Worm (Caenorhabditis elegans): ENCODE data around the gene F44E2.10.

F44E2.10 gene

DNA sequence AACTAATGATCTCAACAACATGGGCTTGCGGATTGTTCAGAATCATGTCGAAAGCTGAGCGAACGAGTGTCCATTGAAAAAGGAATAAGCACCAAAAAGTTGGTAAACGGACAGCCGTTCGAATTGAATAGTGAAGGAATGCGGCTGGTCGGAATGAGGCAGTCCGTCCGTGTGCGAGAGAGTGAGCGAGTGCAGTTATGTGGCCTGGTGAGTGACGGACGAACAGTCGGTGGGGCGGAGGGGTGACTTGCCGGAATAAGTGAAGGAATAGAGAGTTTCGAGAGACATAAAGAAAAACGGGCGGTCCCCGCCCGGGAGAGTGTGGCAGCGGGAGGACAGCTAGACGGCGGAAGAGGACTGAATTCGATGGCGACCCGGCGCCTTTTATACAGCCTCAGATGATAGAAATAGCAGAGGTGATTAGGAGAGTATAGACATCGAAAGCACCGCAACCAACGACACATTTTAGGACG lies 34.4 kb upstream of the F44E2.10 start (continued):
- TF ChIP-seq gei-8 (GFP tag; optimal IDR thresholded peaks at IDR 0.05) (peak; percentile 82), saeg-2 (GFP tag; IDR thresholded peaks at IDR 0.05) (peak; percentile 75; the same call in 1 of the 2 replicates), ama-1 (optimal IDR thresholded peaks at IDR 0.05) (peak; percentile 95), zip-11 (GFP tag; IDR thresholded peaks at IDR 0.05) (peak; percentile 71; the same call in 1 of the 2 replicates)

- 0 out of 2 replicates have a peak, but pooled peaks have one; percentile 22 for TF ChIP-seq lim-7 (GFP tag; IDR thresholded peaks at IDR 0.05)
- TF ChIP-seq Y48G9A.11 (GFP tag; IDR thresholded peaks at IDR 0.05): peak; percentile 74
- TF ChIP-seq lin-38 (GFP tag; IDR thresholded peaks at IDR 0.05): peak; percentile 59
- TF ChIP-seq Y105C5A.15 (GFP tag; IDR thresholded peaks at IDR 0.05): peak; percentile 53; the same call in 1 of the 2 replicates
- peak; percentile 56 for TF ChIP-seq arid-1 (GFP tag; conservative IDR thresholded peaks at IDR 0.05)
- TF ChIP-seq snpc-1.2 (GFP tag; IDR thresholded peaks at IDR 0.05): 0 out of 2 replicates have a peak, but pooled peaks have one; percentile 26
- TF ChIP-seq madf-5 (GFP tag; IDR thresholded peaks at IDR 0.05): 0 out of 4 replicates have a peak, but pooled peaks have one; percentile 52 to 73
Observed at ce11 chrIII:8860741-8861140, 29.8 kb upstream of the F44E2.10 start.

DNA sequence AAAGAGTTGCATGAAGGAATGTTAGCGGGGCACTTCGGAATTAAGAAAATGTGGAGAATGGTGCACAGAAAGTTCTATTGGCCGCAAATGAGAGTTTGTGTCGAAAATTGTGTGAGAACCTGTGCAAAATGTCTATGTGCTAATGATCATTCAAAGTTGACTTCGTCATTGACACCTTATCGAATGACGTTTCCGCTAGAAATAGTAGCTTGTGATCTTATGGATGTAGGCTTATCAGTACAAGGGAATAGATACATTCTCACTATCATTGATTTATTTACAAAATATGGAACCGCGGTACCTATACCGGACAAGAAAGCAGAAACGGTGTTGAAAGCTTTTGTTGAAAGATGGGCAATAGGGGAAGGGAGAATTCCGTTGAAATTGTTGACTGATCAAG lies 27.6 kb upstream of the F44E2.10 start:
- peak; percentile 32 for TF ChIP-seq hlh-11 (tag; optimal IDR thresholded peaks at IDR 0.05)
- no peak for TF ChIP-seq aha-1 (tag)
- TF ChIP-seq dmd-6 (GFP tag; IDR thresholded peaks at IDR 0.05): peak; percentile 63

ce11 chrIII:8852402-8852801 lies 21.5 kb upstream of the F44E2.10 start:
- peak; percentile 37 for TF ChIP-seq lin-38 (GFP tag; IDR thresholded peaks at IDR 0.05)

DNA sequence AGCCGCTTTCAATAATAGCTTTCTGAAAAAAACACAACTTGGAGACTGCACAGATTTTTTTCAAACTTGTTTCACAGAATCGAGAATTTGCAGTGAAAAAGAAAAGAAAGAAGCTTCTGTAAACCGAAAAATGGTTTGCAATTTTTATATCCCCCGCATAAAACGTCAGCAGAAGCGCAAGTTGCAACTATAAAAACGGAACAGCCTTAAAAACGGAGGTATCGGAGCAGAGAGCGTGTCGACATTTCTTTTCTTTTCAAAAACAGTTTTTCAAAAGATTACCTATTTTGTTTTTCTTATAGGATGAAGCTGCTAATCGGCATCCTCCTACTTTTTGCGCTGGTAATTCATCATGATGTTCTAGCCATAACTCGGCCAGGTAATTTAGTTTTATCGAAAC lies 21.1 kb upstream of the F44E2.10 start, which contains the start of gene plg-1:
Gene plg-1 (plus strand): TSS at position 301 of the 400 bp plus-strand sequence.
- no peak for TF ChIP-seq snpc-4 (tag; optimal IDR thresholded peaks at IDR 0.05)
- TF ChIP-seq lin-38 (GFP tag; IDR thresholded peaks at IDR 0.05): no peak
- no peak for TF ChIP-seq dmd-9 (GFP tag; IDR thresholded peaks at IDR 0.05)
- TF ChIP-seq ztf-7 (tag; optimal IDR thresholded peaks at IDR 0.05): no peak
- no peak for TF ChIP-seq lin-13 (GFP tag; optimal IDR thresholded peaks at IDR 0.05)
- TF ChIP-seq nhr-11 (tag; optimal IDR thresholded peaks at IDR 0.05): no peak
- no peak for TF ChIP-seq zip-2 (tag; optimal IDR thresholded peaks at IDR 0.05)
- no peak for TF ChIP-seq set-16 (GFP tag; IDR thresholded peaks at IDR 0.05)
- TF ChIP-seq ama-1 (optimal IDR thresholded peaks at IDR 0.05): no peak
- no peak for TF ChIP-seq unc-62 (GFP tag; optimal IDR thresholded peaks at IDR 0.05 in 1 of 2)
- TF ChIP-seq unc-62 (tag; optimal IDR thresholded peaks at IDR 0.05): no peak
- no peak for TF ChIP-seq unc-39 (tag; optimal IDR thresholded peaks at IDR 0.05)
- no peak for TF ChIP-seq nhr-10 (tag; optimal IDR thresholded peaks at IDR 0.05)
- TF ChIP-seq mes-2 (tag; optimal IDR thresholded peaks at IDR 0.05; ENCODE audit: poor library complexity, severe bottlenecking): no peak

- TF ChIP-seq rbr-2 (tag; optimal IDR thresholded peaks at IDR 0.05) (peak; percentile 18), unc-130 (GFP tag; optimal IDR thresholded peaks at IDR 0.05) (peak; percentile 81), ZK337.2 (GFP tag; IDR thresholded peaks at IDR 0.05) (peak; percentile 40; the same call in 1 of the 2 replicates), nhr-76 (tag; optimal IDR thresholded peaks at IDR 0.05) (no peak), mxl-2 (GFP tag; conservative IDR thresholded peaks at IDR 0.05) (no peak), dmd-6 (GFP tag; IDR thresholded peaks at IDR 0.05) (peak; percentile 41; the same call in 1 of the 2 replicates), snpc-4 (tag; optimal IDR thresholded peaks at IDR 0.05) (no peak), dve-1 (tag; optimal IDR thresholded peaks at IDR 0.05; ENCODE audit: insufficient read depth) (peak; percentile 6), madf-9 (GFP tag; conservative IDR thresholded peaks at IDR 0.05) (no peak), F37D6.2 (tag; optimal IDR thresholded peaks at IDR 0.05) (no peak), lin-13 (GFP tag; optimal IDR thresholded peaks at IDR 0.05) (peak; percentile 52), nhr-28 (tag; optimal IDR thresholded peaks at IDR 0.05) (peak; percentile 4), F49E8.2 (tag; optimal IDR thresholded peaks at IDR 0.05; ENCODE audit: borderline replicate concordance) (peak; percentile 20), tra-1 (GFP tag; IDR thresholded peaks at IDR 0.05) (0 out of 2 replicates have a peak, but pooled peaks have one; percentile 27), lin-39 (tag; optimal IDR thresholded peaks at IDR 0.05) (no peak), pha-4 (GFP tag; IDR thresholded peaks at IDR 0.05) (peak; percentile 29; the same call in 1 of the 2 replicates), pha-4 (tag; optimal IDR thresholded peaks at IDR 0.05) (peak; percentile 8), tag-97 (GFP tag; IDR thresholded peaks at IDR 0.05) (0 out of 2 replicates have a peak, but pooled peaks have one; percentile 27), hmg-1.1 (GFP tag; IDR thresholded peaks at IDR 0.05) (peak; percentile 65)
Observed at ce11 chrIII:8850482-8851047, 19.7 kb upstream of the F44E2.10 start, which contains the start of gene F44E2.9. Gene F44E2.9, minus strand, starts transcription at chrIII:8850532.
